Worm (Caenorhabditis elegans): ENCODE measurements around the gene lips-3.
A peak's percentile ranks its signal among the peaks of the same experiment; 100 is the strongest.

The lips-3 gene

ce11 chrIII:4616071-4616571, at the start of gene lips-3:
lips-3 (plus strand) TSS chrIII:4616528.
- TF ChIP-seq unc-62 (GFP tag; optimal IDR thresholded peaks at IDR 0.05 in 1 of 2) (peak in 1 of 2 experiments; percentile 97), unc-62 (tag; optimal IDR thresholded peaks at IDR 0.05) (no peak), duxl-1 (tag; optimal IDR thresholded peaks at IDR 0.05; ENCODE audit: poor library complexity) (no peak), hlh-11 (tag; optimal IDR thresholded peaks at IDR 0.05) (peak; percentile 26)

- TF ChIP-seq spr-3 (GFP tag; optimal IDR thresholded peaks at IDR 0.05) (no peak), nhr-237 (tag; optimal IDR thresholded peaks at IDR 0.05) (no peak), snpc-4 (tag; optimal IDR thresholded peaks at IDR 0.05) (no peak), gei-8 (GFP tag; optimal IDR thresholded peaks at IDR 0.05) (no peak), ctbp-1 (GFP tag; IDR thresholded peaks at IDR 0.05) (no peak), hlh-30 (tag; optimal IDR thresholded peaks at IDR 0.05; ENCODE audit: insufficient read depth) (no peak), unc-39 (tag; optimal IDR thresholded peaks at IDR 0.05) (no peak), nhr-6 (tag; optimal IDR thresholded peaks at IDR 0.05) (no peak)
Measured at ce11 chrIII:4568030-4568429, 48.3 kb upstream of the lips-3 start, which contains the start of gene mlcd-1. mlcd-1 (minus strand) TSS chrIII:4568130.

ce11 chrIII:4568455-4568854, 47.9 kb upstream of the lips-3 start, which contains the start of gene idhg-1:
idhg-1 (plus strand) TSS chrIII:4568797.
- TF ChIP-seq hlh-11 (tag; optimal IDR thresholded peaks at IDR 0.05): peak; percentile 57
- peak; percentile 51; the same call in 1 of the 2 replicates for TF ChIP-seq snpc-1.2 (GFP tag; IDR thresholded peaks at IDR 0.05)
- no peak for TF ChIP-seq set-16 (GFP tag; IDR thresholded peaks at IDR 0.05)
- no peak for TF ChIP-seq gei-8 (GFP tag; optimal IDR thresholded peaks at IDR 0.05)
- no peak; the same call in 1 of the 2 replicates for TF ChIP-seq pha-4 (GFP tag; IDR thresholded peaks at IDR 0.05)
- no peak for TF ChIP-seq pha-4 (tag; optimal IDR thresholded peaks at IDR 0.05)
- TF ChIP-seq F37D6.2 (tag; optimal IDR thresholded peaks at IDR 0.05): peak; percentile 35
- no peak for TF ChIP-seq madf-9 (GFP tag; conservative IDR thresholded peaks at IDR 0.05)
- peak; percentile 61; the same call in 1 of the 2 replicates for TF ChIP-seq hmg-1.1 (GFP tag; IDR thresholded peaks at IDR 0.05)
- TF ChIP-seq zip-11 (GFP tag; IDR thresholded peaks at IDR 0.05): no peak
- no peak for TF ChIP-seq ceh-32 (tag; optimal IDR thresholded peaks at IDR 0.05; ENCODE audit: poor library complexity)
- TF ChIP-seq ztf-11 (tag; optimal IDR thresholded peaks at IDR 0.05): no peak
- TF ChIP-seq mep-1 (tag; optimal IDR thresholded peaks at IDR 0.05): peak; percentile 77
- TF ChIP-seq vab-7 (GFP tag; IDR thresholded peaks at IDR 0.05): no peak
- TF ChIP-seq F26F4.8 (GFP tag; conservative IDR thresholded peaks at IDR 0.05): no peak
- TF ChIP-seq nhr-10 (tag; optimal IDR thresholded peaks at IDR 0.05): no peak
- 0 out of 2 replicates have a peak, but pooled peaks have one; percentile 51 for TF ChIP-seq lim-7 (GFP tag; IDR thresholded peaks at IDR 0.05)
- TF ChIP-seq dve-1 (tag; optimal IDR thresholded peaks at IDR 0.05; ENCODE audit: insufficient read depth): peak; percentile 78
- no peak for TF ChIP-seq ceh-44 (GFP tag; IDR thresholded peaks at IDR 0.05)
- TF ChIP-seq daf-16 (GFP tag; optimal IDR thresholded peaks at IDR 0.05): peak; percentile 10 to 94
- peak; percentile 66 for TF ChIP-seq daf-16 (tag; optimal IDR thresholded peaks at IDR 0.05)
- peak; percentile 31 for TF ChIP-seq nhr-48 (tag; optimal IDR thresholded peaks at IDR 0.05)
- TF ChIP-seq sdz-12 (GFP tag; optimal IDR thresholded peaks at IDR 0.05): no peak
- TF ChIP-seq nhr-77 (tag; optimal IDR thresholded peaks at IDR 0.05): peak; percentile 4
- TF ChIP-seq nhr-11 (tag; optimal IDR thresholded peaks at IDR 0.05): peak; percentile 71
- TF ChIP-seq Y105C5A.15 (GFP tag; IDR thresholded peaks at IDR 0.05): no peak
- TF ChIP-seq ZK337.2 (GFP tag; IDR thresholded peaks at IDR 0.05): no peak
- TF ChIP-seq nhr-111 (GFP tag; optimal IDR thresholded peaks at IDR 0.05): no peak
- no peak for TF ChIP-seq F10B5.3 (tag; optimal IDR thresholded peaks at IDR 0.05)
- peak; percentile 13 for TF ChIP-seq fkh-10 (GFP tag; optimal IDR thresholded peaks at IDR 0.05)
- peak; percentile 8 for TF ChIP-seq ztf-7 (tag; optimal IDR thresholded peaks at IDR 0.05)
- TF ChIP-seq dpl-1 (GFP tag; optimal IDR thresholded peaks at IDR 0.05): peak; percentile 60
- TF ChIP-seq aly-2 (tag; optimal IDR thresholded peaks at IDR 0.05): no peak
- no peak for TF ChIP-seq nhr-41 (GFP tag; IDR thresholded peaks at IDR 0.05)
- peak; percentile 88 for TF ChIP-seq unc-130 (GFP tag; optimal IDR thresholded peaks at IDR 0.05)
- no peak for TF ChIP-seq ceh-82 (tag; optimal IDR thresholded peaks at IDR 0.05)
- peak in 1 of 2 experiments; percentile 72 for TF ChIP-seq lsy-2 (tag; optimal IDR thresholded peaks at IDR 0.05)
- no peak for TF ChIP-seq F49E8.2 (tag; optimal IDR thresholded peaks at IDR 0.05; ENCODE audit: borderline replicate concordance)

Data from whole organism, L4 larva.